Worm (Caenorhabditis elegans) whole organism, early embryonic: ENCODE data around the gene T25F10.1.

Experiments
- aly-1 ChIP-seq: sonication (generic microtip); optimal IDR thresholded peaks from 2 replicates; lab custom pipeline; 2016; ENCODE audit warnings: missing genetic modification characterization, missing compliant biosample characterization
- ama-1 ChIP-seq: fragments of 150-350 bp; optimal IDR thresholded peaks from 2 replicates; lab custom pipeline; 2014
- ceh-13 ChIP-seq: fragments of 200-800 bp; sonication (Bioruptor generic); optimal IDR thresholded peaks from 2 replicates; lab custom pipeline; 2018; ENCODE audit warnings: mild to moderate bottlenecking, missing genetic modification characterization, missing compliant biosample characterization
- ets-7 ChIP-seq: sonication (generic microtip); optimal IDR thresholded peaks from 2 replicates; lab custom pipeline; 2016; ENCODE audit warnings: missing genotype, missing genetic modification characterization, missing compliant biosample characterization
- flt-1 ChIP-seq: fragments of 200-800 bp; sonication (Bioruptor generic); IDR thresholded peaks from 2 replicates; pipeline ENCODE4 v1.3.6; 2022; ENCODE audit warnings: missing genetic modification characterization, missing compliant biosample characterization
- hmg-4 ChIP-seq: fragments of 200-800 bp; sonication (Bioruptor generic); optimal IDR thresholded peaks from 2 replicates; lab custom pipeline; 2018; ENCODE audit warnings: mild to moderate bottlenecking, missing genetic modification characterization, missing compliant biosample characterization
- scrt-1 ChIP-seq: fragments of 200-800 bp; sonication (Bioruptor generic); IDR thresholded peaks from 2 replicates; pipeline ENCODE4 v1.3.6; 2022; ENCODE audit warnings: missing genetic modification characterization, missing compliant biosample characterization
- tbx-11 ChIP-seq: fragments of 200-800 bp; sonication (Bioruptor generic); IDR thresholded peaks from 2 replicates; pipeline ENCODE4 v1.3.6; 2022; ENCODE audit warnings: missing genetic modification characterization, missing compliant biosample characterization

- TF ChIP-seq aly-1 (tag; lab: Kevin White, UChicago) (no peak), ama-1 (no peak), scrt-1 (no peak), ceh-13 (GFP tag; lab: Kevin White, UChicago) (no peak), ets-7 (tag; lab: Kevin White, UChicago) (no peak), tbx-11 (GFP tag; lab: Robert Waterston, UW) (no peak), hmg-4 (GFP tag; lab: Kevin White, UChicago) (no peak), flt-1 (GFP tag; lab: Robert Waterston, UW) (no peak)
Observed at ce11 chrV:6810091-6810490, 41.8 kb downstream of the T25F10.1 start.
